Worm (Caenorhabditis elegans) whole organism, young adult: Measurements from ENCODE around the gene T28C12.1.

Experiments used
- B0035.1 ChIP-seq: sonication (generic microtip); optimal IDR thresholded peaks from 2 replicates; lab custom pipeline; 2016; ENCODE audit warnings: missing genetic modification characterization, mild to moderate bottlenecking, missing compliant biosample characterization, missing genotype, missing genetic modification reagents
- B0336.3 ChIP-seq: fragments of 200-800 bp; sonication (Bioruptor generic); IDR thresholded peaks from 2 replicates; pipeline ENCODE4 v1.3.6; 2022; ENCODE audit warnings: missing genetic modification characterization, missing compliant biosample characterization
- F10E7.11 ChIP-seq: sonication (generic microtip); optimal IDR thresholded peaks from 2 replicates; lab custom pipeline; 2017; ENCODE audit warnings: mild to moderate bottlenecking, missing genetic modification characterization, moderate library complexity, missing compliant biosample characterization
- F23B12.7 ChIP-seq: sonication (generic microtip); optimal IDR thresholded peaks from 2 replicates; lab custom pipeline; 2017; ENCODE audit warnings: missing genetic modification characterization, mild to moderate bottlenecking, missing compliant biosample characterization, antibody characterized with exemption, moderate library complexity; ENCODE audit not compliant: insufficient read depth
- F49E8.2 ChIP-seq: sonication (generic microtip); optimal IDR thresholded peaks from 3 replicates; lab custom pipeline; 2017; ENCODE audit warnings: missing genetic modification characterization, mild to moderate bottlenecking, missing compliant biosample characterization, antibody characterized with exemption, moderate library complexity; ENCODE audit not compliant: insufficient read depth
- F52B5.7 ChIP-seq: sonication (generic microtip); optimal IDR thresholded peaks from 2 replicates; lab custom pipeline; 2016; ENCODE audit warnings: mild to moderate bottlenecking, missing genetic modification characterization, missing compliant biosample characterization
- F57A8.1 ChIP-seq: fragments of 200-800 bp; sonication (Bioruptor generic); optimal IDR thresholded peaks from 2 replicates; lab custom pipeline; 2018; ENCODE audit warnings: mild to moderate bottlenecking, missing genetic modification characterization, moderate library complexity, missing compliant biosample characterization
- F57C9.4 ChIP-seq: sonication (generic microtip); optimal IDR thresholded peaks from 2 replicates; lab custom pipeline; 2017; ENCODE audit warnings: mild to moderate bottlenecking, missing genetic modification characterization, missing compliant biosample characterization
- K12H6.12 ChIP-seq: fragments of 200-800 bp; sonication (Bioruptor generic); optimal IDR thresholded peaks from 2 replicates; lab custom pipeline; 2018; ENCODE audit warnings: mild to moderate bottlenecking, missing genetic modification characterization, missing compliant biosample characterization
- T26A5.8 ChIP-seq: sonication (generic microtip); optimal IDR thresholded peaks from 2 replicates; lab custom pipeline; 2016; ENCODE audit warnings: missing genetic modification characterization, missing compliant biosample characterization
- Y56A3A.18 ChIP-seq: fragments of 200-800 bp; sonication (Bioruptor generic); IDR thresholded peaks from 2 replicates; pipeline ENCODE4 v1.3.6; 2022; ENCODE audit warnings: missing genetic modification reagents, missing genetic modification characterization, missing compliant biosample characterization
- Y79H2A.3 ChIP-seq: fragments of 200-800 bp; sonication (Bioruptor generic); conservative IDR thresholded peaks from 2 replicates; pipeline ENCODE4 v1.3.6; 2022; ENCODE audit warnings: missing genetic modification reagents, missing genetic modification characterization, missing compliant biosample characterization
- ZK185.1 ChIP-seq: sonication (generic microtip); optimal IDR thresholded peaks from 2 replicates; lab custom pipeline; 2016; ENCODE audit warnings: mild to moderate bottlenecking, missing genetic modification characterization, missing compliant biosample characterization; ENCODE audit not compliant: poor library complexity, severe bottlenecking
- akir-1 ChIP-seq: fragments of 200-800 bp; sonication (Bioruptor generic); optimal IDR thresholded peaks from 2 replicates; lab custom pipeline; 2018; ENCODE audit warnings: mild to moderate bottlenecking, missing genetic modification characterization, moderate library complexity, missing compliant biosample characterization
- ama-1 ChIP-seq, 3 experiments: fragments of 150-350 bp in 1 of 3; sonication (generic microtip) in 2 of 3; optimal IDR thresholded peaks; 2 replicates each; lab custom pipeline; 2014 to 2018; ENCODE audit warnings: missing biosample characterization in 2 of 3, missing genetic modification characterization in 2 of 3, missing genetic modification reagents in 2 of 3
- attf-5 ChIP-seq: fragments of 200-800 bp; sonication (Bioruptor generic); optimal IDR thresholded peaks from 2 replicates; lab custom pipeline; 2018; ENCODE audit warnings: mild to moderate bottlenecking, missing genetic modification characterization, missing compliant biosample characterization
- attf-6 ChIP-seq: fragments of 200-800 bp; sonication (Bioruptor generic); IDR thresholded peaks from 2 replicates; pipeline ENCODE4 v1.3.6; 2022; ENCODE audit warnings: missing genetic modification reagents, missing genetic modification characterization, missing compliant biosample characterization
- ceh-79 ChIP-seq: sonication (generic microtip); optimal IDR thresholded peaks from 2 replicates; lab custom pipeline; 2017; ENCODE audit warnings: mild to moderate bottlenecking, missing genetic modification characterization, missing compliant biosample characterization
- chd-7 ChIP-seq: sonication (generic microtip); optimal IDR thresholded peaks from 2 replicates; lab custom pipeline; 2016; ENCODE audit warnings: mild to moderate bottlenecking, missing genetic modification characterization, moderate library complexity, missing compliant biosample characterization
- egl-18 ChIP-seq: fragments of 200-800 bp; sonication (Bioruptor generic); IDR thresholded peaks from 2 replicates; pipeline ENCODE4 v1.3.6; 2022; ENCODE audit warnings: missing genetic modification reagents, missing genetic modification characterization, missing compliant biosample characterization
- egrh-3 ChIP-seq: fragments of 200-800 bp; sonication (Bioruptor generic); IDR thresholded peaks from 2 replicates; pipeline ENCODE4 v1.3.6; 2022; ENCODE audit warnings: missing genetic modification reagents, missing genetic modification characterization, missing compliant biosample characterization
- ekl-4 ChIP-seq: fragments of 200-800 bp; sonication (Bioruptor generic); IDR thresholded peaks from 2 replicates; pipeline ENCODE4 v1.3.6; 2022; ENCODE audit warnings: missing genetic modification reagents, missing genetic modification characterization, missing compliant biosample characterization
- ets-4 ChIP-seq: fragments of 200-800 bp; sonication (Bioruptor generic); optimal IDR thresholded peaks from 2 replicates; lab custom pipeline; 2018; ENCODE audit warnings: mild to moderate bottlenecking, missing genetic modification characterization, missing compliant biosample characterization
- hlh-12 ChIP-seq: sonication (generic microtip); optimal IDR thresholded peaks from 2 replicates; lab custom pipeline; 2016; ENCODE audit warnings: missing genetic modification characterization, missing compliant biosample characterization
- hrde-1 ChIP-seq: sonication (generic microtip); optimal IDR thresholded peaks from 2 replicates; lab custom pipeline; 2016; ENCODE audit warnings: missing genetic modification characterization, mild to moderate bottlenecking, missing compliant biosample characterization, moderate library complexity, missing genotype, missing genetic modification reagents, borderline replicate concordance
- hsf-1 ChIP-seq: fragments of 200-800 bp; sonication (Bioruptor generic); IDR thresholded peaks from 2 replicates; pipeline ENCODE4 v1.3.6; 2022; ENCODE audit warnings: missing genetic modification reagents, missing genetic modification characterization, missing compliant biosample characterization
- lag-1 ChIP-seq: fragments of 200-800 bp; sonication (Bioruptor generic); IDR thresholded peaks from 2 replicates; pipeline ENCODE4 v1.3.6; 2022; ENCODE audit warnings: missing genetic modification reagents, missing genetic modification characterization, missing compliant biosample characterization
- lin-54 ChIP-seq: fragments of 200-800 bp; sonication (Bioruptor generic); optimal IDR thresholded peaks from 2 replicates; lab custom pipeline; 2018; ENCODE audit warnings: mild to moderate bottlenecking, missing genetic modification characterization, missing compliant biosample characterization
- madf-6 ChIP-seq: fragments of 200-800 bp; sonication (Bioruptor generic); IDR thresholded peaks from 2 replicates; pipeline ENCODE4 v1.3.6; 2022; ENCODE audit warnings: missing genetic modification reagents, missing genetic modification characterization, missing compliant biosample characterization
- mcd-1 ChIP-seq: fragments of 200-800 bp; sonication (Bioruptor generic); IDR thresholded peaks from 2 replicates; pipeline ENCODE4 v1.3.6; 2022; ENCODE audit warnings: missing genetic modification reagents, missing genetic modification characterization, missing compliant biosample characterization
- mel-28 ChIP-seq: sonication (generic microtip); optimal IDR thresholded peaks from 2 replicates; lab custom pipeline; 2016; ENCODE audit warnings: borderline replicate concordance, mild to moderate bottlenecking, missing genetic modification characterization, missing compliant biosample characterization
- nfya-2 ChIP-seq: fragments of 200-800 bp; sonication (Bioruptor generic); IDR thresholded peaks from 2 replicates; pipeline ENCODE4 v1.3.6; 2022; ENCODE audit warnings: missing genetic modification reagents, missing genetic modification characterization, missing compliant biosample characterization
- nfyb-1 ChIP-seq: fragments of 200-800 bp; sonication (Bioruptor generic); IDR thresholded peaks from 2 replicates; pipeline ENCODE4 v1.3.6; 2022; ENCODE audit warnings: missing genetic modification reagents, missing genetic modification characterization, missing compliant biosample characterization
- nhr-120 ChIP-seq: fragments of 200-800 bp; sonication (Bioruptor generic); IDR thresholded peaks from 2 replicates; pipeline ENCODE4 v1.3.6; 2022; ENCODE audit warnings: missing genetic modification characterization, missing compliant biosample characterization
- nhr-27 ChIP-seq: fragments of 200-800 bp; sonication (Bioruptor generic); optimal IDR thresholded peaks from 2 replicates; lab custom pipeline; 2018; ENCODE audit warnings: mild to moderate bottlenecking, missing genetic modification characterization, moderate library complexity, missing compliant biosample characterization
- pbrm-1 ChIP-seq: fragments of 200-800 bp; sonication (Bioruptor generic); IDR thresholded peaks from 2 replicates; pipeline ENCODE4 v1.3.6; 2022; ENCODE audit warnings: missing genetic modification reagents, missing genetic modification characterization, missing compliant biosample characterization
- rec-8 ChIP-seq, 2 experiments: sonication (generic microtip); optimal IDR thresholded peaks; 2 replicates each; lab custom pipeline; 2016; ENCODE audit warnings: mild to moderate bottlenecking in 2 of 2, missing genetic modification characterization in 2 of 2, missing genetic modification reagents in 2 of 2, missing genotype in 2 of 2, missing biosample characterization in 1 of 2, missing compliant biosample characterization in 1 of 2, moderate library complexity in 1 of 2
- rpc-1 ChIP-seq, 2 experiments: fragments of 150-350 bp in 1 of 2; sonication (generic microtip) in 1 of 2; optimal IDR thresholded peaks; 2 replicates each; lab custom pipeline; 2014 to 2018; ENCODE audit warnings: missing biosample characterization in 1 of 2, missing genetic modification characterization in 1 of 2, missing genetic modification reagents in 1 of 2, missing genotype in 1 of 2
- sdz-38 ChIP-seq: sonication (generic microtip); optimal IDR thresholded peaks from 2 replicates; lab custom pipeline; 2016; ENCODE audit warnings: missing genotype, missing genetic modification characterization, missing compliant biosample characterization
- sea-2 ChIP-seq: fragments of 200-800 bp; sonication (Bioruptor generic); IDR thresholded peaks from 2 replicates; pipeline ENCODE4 v1.3.6; 2022; ENCODE audit warnings: missing genetic modification characterization, missing compliant biosample characterization
- snpc-1.3 ChIP-seq: sonication (generic microtip); optimal IDR thresholded peaks from 2 replicates; lab custom pipeline; 2017; ENCODE audit warnings: missing genetic modification characterization, mild to moderate bottlenecking, missing compliant biosample characterization, antibody characterized with exemption, moderate library complexity, missing genotype, missing genetic modification reagents; ENCODE audit not compliant: insufficient read depth
- sptf-2 ChIP-seq: fragments of 200-800 bp; sonication (Bioruptor generic); optimal IDR thresholded peaks from 2 replicates; lab custom pipeline; 2018; ENCODE audit warnings: mild to moderate bottlenecking, missing genetic modification characterization, missing compliant biosample characterization
- zfh-2 ChIP-seq: fragments of 200-800 bp; sonication (Bioruptor generic); conservative IDR thresholded peaks from 2 replicates; pipeline ENCODE4 v1.3.6; 2022; ENCODE audit warnings: missing genetic modification reagents, missing genetic modification characterization, missing compliant biosample characterization
- zim-3 ChIP-seq: sonication (generic microtip); optimal IDR thresholded peaks from 2 replicates; lab custom pipeline; 2017; ENCODE audit warnings: mild to moderate bottlenecking, missing genetic modification characterization, moderate library complexity, missing compliant biosample characterization
- ztf-18 ChIP-seq: sonication (generic microtip); optimal IDR thresholded peaks from 2 replicates; lab custom pipeline; 2016; ENCODE audit warnings: missing genotype, mild to moderate bottlenecking, missing genetic modification characterization, missing compliant biosample characterization
- ztf-25 ChIP-seq: fragments of 200-800 bp; sonication (Bioruptor generic); IDR thresholded peaks from 2 replicates; pipeline ENCODE4 v1.3.6; 2022; ENCODE audit warnings: missing genetic modification reagents, missing genetic modification characterization, missing compliant biosample characterization
- ztf-26 ChIP-seq: sonication (generic microtip); optimal IDR thresholded peaks from 2 replicates; lab custom pipeline; 2017; ENCODE audit warnings: missing genetic modification characterization, missing compliant biosample characterization

T28C12.1 gene

DNA sequence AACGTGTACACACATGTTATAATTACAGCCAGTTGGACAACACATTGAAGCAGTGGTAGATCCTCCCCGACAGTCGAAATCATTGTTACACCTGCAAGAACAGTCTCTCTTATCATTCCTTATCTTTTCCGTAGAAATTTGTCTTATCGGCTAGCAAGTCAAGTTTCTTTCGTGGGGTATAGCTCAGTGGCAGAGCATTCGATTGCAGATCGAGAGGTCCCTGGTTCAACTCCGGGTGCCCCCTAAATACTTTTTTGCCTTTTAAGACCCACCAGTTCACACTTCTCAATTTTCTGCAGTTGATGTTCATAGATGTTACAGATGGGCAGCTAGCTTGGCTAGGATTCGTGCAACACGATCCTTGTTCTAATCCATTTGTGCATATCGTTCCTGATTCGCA lies 3.5 kb downstream of the T28C12.1 start:
- peak; percentile 67 for TF ChIP-seq F52B5.7 (tag; lab: Kevin White, UChicago)
- peak; percentile 64; the same call in 1 of the 2 replicates for TF ChIP-seq nfyb-1 (GFP tag; lab: Robert Waterston, UW)
- TF ChIP-seq F10E7.11 (tag; lab: Kevin White, UChicago): no peak
- peak; percentile 47 for TF ChIP-seq ZK185.1
- TF ChIP-seq Y56A3A.18 (GFP tag; lab: Robert Waterston, UW): peak; percentile 91
- peak; percentile 5 to 85 for TF ChIP-seq rec-8 (tag; optimal IDR thresholded peaks at IDR 0.05; lab: Kevin White, UChicago)
- TF ChIP-seq K12H6.12 (tag; lab: Kevin White, UChicago): peak; percentile 17
- peak; percentile 34; the same call in 1 of the 2 replicates for TF ChIP-seq egrh-3 (GFP tag; lab: Robert Waterston, UW)
- TF ChIP-seq lag-1: 0 out of 2 replicates have a peak, but pooled peaks have one; percentile 69
- no peak for TF ChIP-seq F57C9.4
- TF ChIP-seq attf-6 (GFP tag; lab: Robert Waterston, UW): no peak
- no peak for TF ChIP-seq sdz-38 (tag; lab: Kevin White, UChicago)
- TF ChIP-seq nfya-2 (GFP tag; lab: Robert Waterston, UW): no peak
- TF ChIP-seq mel-28 (tag; lab: Kevin White, UChicago): no peak
- TF ChIP-seq B0336.3 (GFP tag; lab: Robert Waterston, UW): no peak
- TF ChIP-seq ekl-4 (GFP tag; lab: Robert Waterston, UW): 0 out of 2 replicates have a peak, but pooled peaks have one; percentile 59
- TF ChIP-seq sptf-2 (GFP tag; lab: Kevin White, UChicago): peak; percentile 76
- TF ChIP-seq F49E8.2 (tag; lab: Kevin White, UChicago): no peak
- TF ChIP-seq egl-18: no peak
- peak; percentile 72 for TF ChIP-seq ztf-18
- TF ChIP-seq B0035.1 (tag; lab: Kevin White, UChicago): no peak
- TF ChIP-seq hlh-12 (tag; lab: Kevin White, UChicago): peak; percentile 6
- TF ChIP-seq snpc-1.3: no peak
- peak; percentile 85 for TF ChIP-seq F57A8.1
- TF ChIP-seq nhr-27 (tag; lab: Kevin White, UChicago): peak; percentile 83
- TF ChIP-seq zfh-2: no peak
- TF ChIP-seq ama-1 (optimal IDR thresholded peaks at IDR 0.05; lab: Kevin White, UChicago): no peak
- peak in 1 of 2 experiments; percentile 83 for TF ChIP-seq ama-1 (GFP tag; optimal IDR thresholded peaks at IDR 0.05; lab: Kevin White, UChicago)
- no peak for TF ChIP-seq T26A5.8 (tag; lab: Kevin White, UChicago)
- peak; percentile 71 for TF ChIP-seq hsf-1 (GFP tag; lab: Robert Waterston, UW)
- TF ChIP-seq madf-6: peak; percentile 66
- peak; percentile 67 for TF ChIP-seq ets-4 (GFP tag; lab: Kevin White, UChicago)
- 0 out of 2 replicates have a peak, but pooled peaks have one; percentile 74 for TF ChIP-seq nhr-120
- TF ChIP-seq attf-5 (GFP tag; lab: Kevin White, UChicago): peak; percentile 58
- no peak for TF ChIP-seq hrde-1 (tag; lab: Kevin White, UChicago)
- TF ChIP-seq sea-2 (GFP tag; lab: Robert Waterston, UW): 0 out of 2 replicates have a peak, but pooled peaks have one; percentile 9
- TF ChIP-seq zim-3 (tag; lab: Kevin White, UChicago): peak; percentile 11
- peak; percentile 67; the same call in 1 of the 2 replicates for TF ChIP-seq ztf-25 (GFP tag; lab: Robert Waterston, UW)
- peak; percentile 45 for TF ChIP-seq ztf-26 (tag; lab: Kevin White, UChicago)
- TF ChIP-seq chd-7 (tag; lab: Kevin White, UChicago): peak; percentile 45
- TF ChIP-seq akir-1 (GFP tag; lab: Kevin White, UChicago): no peak
- peak; percentile 75 for TF ChIP-seq ceh-79
- TF ChIP-seq F23B12.7 (tag; lab: Kevin White, UChicago): peak; percentile 45
- TF ChIP-seq lin-54 (GFP tag; lab: Kevin White, UChicago): peak; percentile 56
- TF ChIP-seq rpc-1 (optimal IDR thresholded peaks at IDR 0.05; lab: Kevin White, UChicago): peak; percentile 81
- TF ChIP-seq rpc-1 (tag; optimal IDR thresholded peaks at IDR 0.05; lab: Kevin White, UChicago): peak; percentile 86
- peak; percentile 70 for TF ChIP-seq pbrm-1 (GFP tag; lab: Robert Waterston, UW)
- no peak for TF ChIP-seq Y79H2A.3
- TF ChIP-seq mcd-1 (GFP tag; lab: Robert Waterston, UW): no peak
